Fruit fly (Drosophila melanogaster) whole organism: ENCODE data around the gene CG14262.

Experiments
- Dll ChIP-seq: fragments of >200 bp; optimal IDR thresholded peaks from 2 replicates; lab custom pipeline; 2017
- pan ChIP-seq: fragments of >200 bp; optimal IDR thresholded peaks from 2 replicates; lab custom pipeline; 2017
- usp ChIP-seq: fragments of >200 bp; optimal IDR thresholded peaks from 2 replicates; lab custom pipeline; 2017; ENCODE audit warnings: missing biosample characterization, missing genetic modification characterization, mixed read lengths

dm6 chr3R:27274533-27275447 lies 9.6 kb upstream of the CG14262 start, which contains the start of gene CG5938:
- TF ChIP-seq pan (lab: Kevin White, UChicago) (no peak), usp (GFP tag; lab: Kevin White, UChicago) (no peak), Dll (lab: Kevin White, UChicago) (no peak)
